Worm (Caenorhabditis elegans): ENCODE results near the gene snx-14.

DNA sequence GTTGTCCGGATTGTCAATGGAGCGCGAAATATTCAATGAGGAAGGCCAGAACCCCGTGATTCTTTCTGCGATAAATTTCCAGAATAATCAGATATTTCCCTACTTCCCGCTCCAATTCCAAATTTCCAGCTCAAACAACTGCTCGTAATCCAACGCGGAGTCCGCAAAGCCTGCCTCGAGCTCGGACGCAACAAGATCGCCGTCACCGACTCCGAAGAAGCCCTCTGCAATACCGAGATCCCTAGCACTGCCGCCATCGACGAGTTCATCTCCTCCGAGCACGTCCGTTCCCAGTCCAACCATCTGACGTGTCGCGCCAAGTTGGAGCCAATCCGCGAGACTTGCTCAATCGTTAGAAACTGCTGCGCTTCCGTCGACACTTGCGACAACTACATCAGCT lies 45.9 kb downstream of the snx-14 start:
- TF ChIP-seq T26A5.8 (tag; optimal IDR thresholded peaks at IDR 0.05), result no peak
- TF ChIP-seq nhr-80 (tag; optimal IDR thresholded peaks at IDR 0.05), result no peak
- no peak for TF ChIP-seq rcor-1 (GFP tag; IDR thresholded peaks at IDR 0.05)
- no peak for TF ChIP-seq F39B2.1 (GFP tag; IDR thresholded peaks at IDR 0.05)
- no peak for TF ChIP-seq nfya-1 (tag; optimal IDR thresholded peaks at IDR 0.05; ENCODE audit: borderline replicate concordance, insufficient read depth)
- TF ChIP-seq ceh-40 (GFP tag; IDR thresholded peaks at IDR 0.05), result no peak
- TF ChIP-seq hmg-1.2 (GFP tag; IDR thresholded peaks at IDR 0.05), result no peak
- no peak for TF ChIP-seq nhr-120 (GFP tag; IDR thresholded peaks at IDR 0.05)
- TF ChIP-seq attf-3 (GFP tag; conservative IDR thresholded peaks at IDR 0.05), result no peak
